Fruit fly (Drosophila melanogaster): ENCODE results near the gene nerfin-2.
A peak's percentile ranks its signal among the peaks of the same experiment; 100 is the strongest.

The nerfin-2 gene

DNA sequence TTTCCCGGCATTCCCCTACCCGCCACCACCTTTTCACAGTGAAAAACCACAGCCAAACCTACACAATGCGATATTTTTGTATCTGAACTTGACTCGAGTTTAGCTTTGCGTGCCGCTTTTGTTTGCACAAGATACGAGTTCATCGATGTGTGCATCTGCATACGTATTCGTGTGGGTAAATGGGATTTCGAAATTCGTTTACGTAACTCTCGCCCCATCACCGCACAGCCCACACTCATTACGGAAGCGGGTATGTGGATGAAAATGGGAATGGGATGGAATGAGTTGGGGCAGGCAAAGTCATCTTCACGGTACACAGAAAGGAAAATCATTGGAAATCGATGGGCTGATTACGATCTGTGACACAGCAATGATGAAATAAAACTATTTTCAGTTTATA is 15.3 kb downstream of the nerfin-2 start:
- TF ChIP-seq GATAd (GFP tag; optimal IDR thresholded peaks at IDR 0.05) = no peak
- TF ChIP-seq Mio (GFP tag; optimal IDR thresholded peaks at IDR 0.05) = no peak
- TF ChIP-seq jim (GFP tag; optimal IDR thresholded peaks at IDR 0.05) = no peak
- TF ChIP-seq dmrt93B (GFP tag; optimal IDR thresholded peaks at IDR 0.05) = no peak
- no peak for TF ChIP-seq Vsx2 (GFP tag; optimal IDR thresholded peaks at IDR 0.05; ENCODE audit: partially characterized antibody)
- TF ChIP-seq Sp1 (GFP tag; optimal IDR thresholded peaks at IDR 0.05) = no peak
- no peak for TF ChIP-seq CG9705 (GFP tag; optimal IDR thresholded peaks at IDR 0.05)
- TF ChIP-seq Dfd (GFP tag; optimal IDR thresholded peaks at IDR 0.05) = no peak
- no peak for TF ChIP-seq dsf (GFP tag; optimal IDR thresholded peaks at IDR 0.05; ENCODE audit: borderline replicate concordance)

DNA sequence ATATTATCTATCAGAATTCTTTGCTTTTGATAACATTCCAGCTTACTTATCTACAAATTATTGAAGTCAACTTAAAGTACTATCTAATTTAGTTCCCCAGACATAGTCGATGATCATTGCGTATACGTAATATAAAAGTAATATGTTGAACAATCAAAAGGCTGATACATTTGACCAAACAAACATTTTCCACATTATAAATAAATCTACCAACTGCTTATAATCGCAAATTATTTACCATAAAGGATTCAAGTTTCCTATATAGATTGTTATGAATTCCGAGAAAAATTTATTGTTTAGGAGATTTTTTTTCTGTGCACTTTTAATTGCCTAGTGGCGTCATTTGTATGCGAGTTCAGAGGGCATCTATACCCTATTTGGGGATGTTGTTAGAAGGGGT is 15.8 kb downstream of the nerfin-2 start:
- TF ChIP-seq GATAd (GFP tag; optimal IDR thresholded peaks at IDR 0.05) (no peak), tai (GFP tag; optimal IDR thresholded peaks at IDR 0.05) (peak; percentile 18)

DNA sequence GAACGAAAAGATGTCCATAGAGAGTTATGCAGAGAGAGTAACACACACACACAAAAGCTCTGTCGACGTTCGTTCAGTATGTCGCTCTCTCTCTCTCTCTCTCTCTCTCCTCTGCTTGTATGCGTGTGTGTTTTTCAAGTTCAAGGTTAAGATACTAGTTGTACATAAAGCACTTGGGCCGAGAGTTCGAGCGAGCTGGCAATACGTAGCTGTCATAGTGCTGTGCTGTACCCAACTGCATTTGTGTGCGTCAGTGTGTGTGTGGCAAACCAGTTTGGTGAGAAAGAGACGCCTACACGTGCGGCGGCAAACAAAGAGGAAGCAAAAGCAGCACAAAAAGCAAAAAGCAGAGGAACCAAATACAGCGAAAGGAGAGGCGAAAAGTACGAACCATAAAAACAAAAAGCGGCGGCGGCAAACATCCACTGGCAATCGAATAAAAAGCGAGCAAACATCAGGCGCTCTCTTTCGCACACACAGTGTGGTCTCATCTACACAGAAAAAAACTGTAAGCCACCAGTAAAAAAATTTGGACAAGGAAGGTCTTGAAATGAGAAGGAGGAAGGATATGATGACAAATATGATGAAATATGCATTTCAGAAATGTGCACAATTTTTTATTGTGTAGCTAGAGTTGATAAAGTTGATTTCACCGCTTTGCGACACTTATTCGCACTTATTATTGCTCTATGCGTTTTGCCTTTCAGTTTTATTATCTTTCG is 16.4 kb downstream of the nerfin-2 start:
- TF ChIP-seq foxo (GFP tag; optimal IDR thresholded peaks at IDR 0.05) = peak; percentile 52 to 96
- TF ChIP-seq dl (GFP tag; optimal IDR thresholded peaks at IDR 0.05; ENCODE audit: insufficient read depth in 1 of 2, partially characterized antibody in 2 of 2) = peak; percentile 81 to 84
- TF ChIP-seq sage (GFP tag; optimal IDR thresholded peaks at IDR 0.05) = peak; percentile 53
- TF ChIP-seq jim (GFP tag; optimal IDR thresholded peaks at IDR 0.05) = peak; percentile 17
- TF ChIP-seq Hr78 (GFP tag; optimal IDR thresholded peaks at IDR 0.05) = no peak
- TF ChIP-seq CG9705 (GFP tag; optimal IDR thresholded peaks at IDR 0.05) = peak; percentile 33
- peak; percentile 47 for TF ChIP-seq lola (GFP tag; optimal IDR thresholded peaks at IDR 0.05)
- no peak for TF ChIP-seq usp (GFP tag; optimal IDR thresholded peaks at IDR 0.05)
- peak; percentile 54 for TF ChIP-seq CG32264 (GFP tag; optimal IDR thresholded peaks at IDR 0.05)
- peak; percentile 24 for TF ChIP-seq Rel (GFP tag; optimal IDR thresholded peaks at IDR 0.05)
- TF ChIP-seq Rel (tag; optimal IDR thresholded peaks at IDR 0.05) = peak; percentile 51
- TF ChIP-seq pan (optimal IDR thresholded peaks at IDR 0.05) = no peak
- peak; percentile 8 for TF ChIP-seq Abd-B (GFP tag; optimal IDR thresholded peaks at IDR 0.05)
- TF ChIP-seq Vsx2 (GFP tag; optimal IDR thresholded peaks at IDR 0.05; ENCODE audit: partially characterized antibody) = peak; percentile 79
- TF ChIP-seq psq (GFP tag; optimal IDR thresholded peaks at IDR 0.05) = peak; percentile 99
- TF ChIP-seq Mio (GFP tag; optimal IDR thresholded peaks at IDR 0.05) = peak; percentile 69
- peak; percentile 42 for TF ChIP-seq CrebA (GFP tag; optimal IDR thresholded peaks at IDR 0.05; ENCODE audit: borderline replicate concordance)
- TF ChIP-seq br (GFP tag; optimal IDR thresholded peaks at IDR 0.05) = peak; percentile 94
- peak; percentile 62 for TF ChIP-seq sv (GFP tag; optimal IDR thresholded peaks at IDR 0.05)
- TF ChIP-seq Hnf4 (GFP tag; optimal IDR thresholded peaks at IDR 0.05) = peak; percentile 92
- TF ChIP-seq Hr83 (GFP tag; optimal IDR thresholded peaks at IDR 0.05; ENCODE audit: poor library complexity, severe bottlenecking) = peak; percentile 77
- TF ChIP-seq dmrt93B (GFP tag; optimal IDR thresholded peaks at IDR 0.05) = peak; percentile 69
- TF ChIP-seq N (GFP tag; optimal IDR thresholded peaks at IDR 0.05) = peak; percentile 25
- no peak for TF ChIP-seq GATAd (GFP tag; optimal IDR thresholded peaks at IDR 0.05)
- TF ChIP-seq Dfd (GFP tag; optimal IDR thresholded peaks at IDR 0.05) = no peak
- TF ChIP-seq ey (GFP tag; optimal IDR thresholded peaks at IDR 0.05) = peak; percentile 95
- TF ChIP-seq Dif (GFP tag; optimal IDR thresholded peaks at IDR 0.05; ENCODE audit: partially characterized antibody) = peak; percentile 94
- peak; percentile 92 for TF ChIP-seq woc (GFP tag; optimal IDR thresholded peaks at IDR 0.05)
- peak; percentile 94 for TF ChIP-seq rgr (GFP tag; optimal IDR thresholded peaks at IDR 0.05)
- TF ChIP-seq h (GFP tag; optimal IDR thresholded peaks at IDR 0.05) = peak; percentile 95
- no peak for TF ChIP-seq Myc (optimal IDR thresholded peaks at IDR 0.05)
- peak; percentile 44 for TF ChIP-seq brk (GFP tag; optimal IDR thresholded peaks at IDR 0.05)
- TF ChIP-seq dsf (GFP tag; optimal IDR thresholded peaks at IDR 0.05; ENCODE audit: borderline replicate concordance) = peak; percentile 39
- peak; percentile 92 for TF ChIP-seq tai (GFP tag; optimal IDR thresholded peaks at IDR 0.05)
- TF ChIP-seq HLH106 (tag; optimal IDR thresholded peaks at IDR 0.05) = peak; percentile 84
- peak; percentile 81 for TF ChIP-seq Jra (GFP tag; optimal IDR thresholded peaks at IDR 0.05)
- TF ChIP-seq Sp1 (GFP tag; optimal IDR thresholded peaks at IDR 0.05) = peak; percentile 84
- peak; percentile 93 for TF ChIP-seq fru (GFP tag; optimal IDR thresholded peaks at IDR 0.05)
- peak; percentile 94 for TF ChIP-seq OdsH (GFP tag; optimal IDR thresholded peaks at IDR 0.05)

Measured in whole organism, wandering third instar larva.